Worm (Caenorhabditis elegans): ENCODE measurements around the gene unc-41.
"Not testable (repeated sequence)": the region's sequence is repeated elsewhere in the genome, so short reads cannot be mapped to it uniquely, and the experiment has no call there.

- TF ChIP-seq daf-12, jun-1, zag-1, nhr-28, nhr-67, nhr-77 (tag; optimal IDR thresholded peaks at IDR 0.05): not testable (repeated sequence)
- peak; percentile 47 for TF ChIP-seq elt-2 (tag; optimal IDR thresholded peaks at IDR 0.05)
These were observed 4.9 kb upstream of the unc-41 start, which contains the start of the genes ruvb-1 and tofu-1 for ce11 chrV:9980731-9981483.
